Fruit fly (Drosophila melanogaster) whole organism, pupa: ENCODE data around the gene a10.

Source experiments
- CG10348 ChIP-seq: fragments of 200-800 bp; sonication (Bioruptor generic); IDR thresholded peaks from 2 replicates; pipeline ENCODE4 v1.3.6; 2022; ENCODE audit warnings: missing biosample characterization, missing genetic modification characterization
- CG12605 ChIP-seq: fragments of 200-800 bp; sonication (Bioruptor generic); IDR thresholded peaks from 2 replicates; pipeline ENCODE4 v1.3.6; 2022; ENCODE audit warnings: missing biosample characterization, missing genetic modification characterization
- CG13204 ChIP-seq: fragments of 200-800 bp; sonication (Bioruptor generic); optimal IDR thresholded peaks from 2 replicates; lab custom pipeline; 2018; ENCODE audit warnings: missing biosample characterization, mild to moderate bottlenecking, missing genetic modification characterization, moderate library complexity
- CG14655 ChIP-seq: fragments of 200-800 bp; sonication (Bioruptor generic); optimal IDR thresholded peaks from 3 replicates; lab custom pipeline; 2017; ENCODE audit warnings: mild to moderate bottlenecking, missing biosample characterization, missing genetic modification reagents, missing genetic modification characterization
- CG15710 ChIP-seq: fragments of 200-800 bp; sonication (Bioruptor generic); optimal IDR thresholded peaks from 2 replicates; lab custom pipeline; 2018; ENCODE audit warnings: missing biosample characterization, mild to moderate bottlenecking, missing genetic modification characterization, moderate library complexity
- CG17806 ChIP-seq: fragments of 200-800 bp; sonication (Bioruptor generic); optimal IDR thresholded peaks from 2 replicates; lab custom pipeline; 2018; ENCODE audit warnings: missing biosample characterization, mild to moderate bottlenecking, missing genetic modification characterization, moderate library complexity
- CG32121 ChIP-seq: fragments of 200-800 bp; sonication (Bioruptor generic); IDR thresholded peaks from 2 replicates; pipeline ENCODE4 v1.3.6; 2022; ENCODE audit warnings: missing biosample characterization, missing genetic modification characterization
- CG34367 ChIP-seq: fragments of 200-800 bp; sonication (Bioruptor generic); optimal IDR thresholded peaks from 2 replicates; lab custom pipeline; 2018; ENCODE audit warnings: missing biosample characterization, mild to moderate bottlenecking, missing genetic modification characterization
- CG4496 ChIP-seq: fragments of 200-800 bp; sonication (Bioruptor generic); IDR thresholded peaks from 3 replicates; pipeline ENCODE4 v1.3.6; 2022; ENCODE audit warnings: missing biosample characterization, missing genetic modification characterization
- CG8159 ChIP-seq: fragments of 200-800 bp; sonication (Bioruptor generic); optimal IDR thresholded peaks from 3 replicates; lab custom pipeline; 2018; ENCODE audit warnings: missing biosample characterization, mild to moderate bottlenecking, missing genetic modification characterization, moderate library complexity
- CG8301 ChIP-seq: fragments of 200-800 bp; sonication (Bioruptor generic); optimal IDR thresholded peaks from 2 replicates; lab custom pipeline; 2018; ENCODE audit warnings: missing biosample characterization, mild to moderate bottlenecking, missing genetic modification characterization
- CG9948 ChIP-seq: fragments of 200-800 bp; sonication (Bioruptor generic); optimal IDR thresholded peaks from 2 replicates; lab custom pipeline; 2018; ENCODE audit warnings: missing biosample characterization, mild to moderate bottlenecking, missing genetic modification characterization, moderate library complexity
- D1 ChIP-seq: fragments of 200-800 bp; sonication (Bioruptor generic); optimal IDR thresholded peaks from 2 replicates; lab custom pipeline; 2018; ENCODE audit warnings: missing biosample characterization, mild to moderate bottlenecking, missing genetic modification characterization, moderate library complexity
- EcR ChIP-seq: fragments of 200-800 bp; sonication (Bioruptor generic); optimal IDR thresholded peaks from 3 replicates; lab custom pipeline; 2019; ENCODE audit warnings: missing biosample characterization, missing genetic modification characterization, mild to moderate bottlenecking, moderate library complexity, missing genetic modification reagents
- Ets98B ChIP-seq: fragments of 200-800 bp; sonication (Bioruptor generic); IDR thresholded peaks from 2 replicates; pipeline ENCODE4 v1.3.6; 2022; ENCODE audit warnings: missing biosample characterization, missing genetic modification characterization
- Pif1A ChIP-seq: fragments of 200-800 bp; sonication (Bioruptor generic); optimal IDR thresholded peaks from 3 replicates; lab custom pipeline; 2016; ENCODE audit warnings: missing biosample characterization, missing genetic modification characterization
- Pif1B ChIP-seq: fragments of 200-800 bp; sonication (Bioruptor generic); optimal IDR thresholded peaks from 3 replicates; lab custom pipeline; 2016; ENCODE audit warnings: missing biosample characterization, missing genetic modification characterization
- Snoo ChIP-seq: fragments of 200-800 bp; sonication (Bioruptor generic); optimal IDR thresholded peaks from 3 replicates; lab custom pipeline; 2017; ENCODE audit warnings: missing biosample characterization, mild to moderate bottlenecking, missing genetic modification characterization, inconsistent platforms
- fd96Ca ChIP-seq: fragments of 200-800 bp; sonication (Bioruptor generic); IDR thresholded peaks from 3 replicates; pipeline ENCODE4 v1.3.6; 2022; ENCODE audit warnings: missing biosample characterization, missing genetic modification characterization
- gl ChIP-seq: fragments of 200-800 bp; sonication (Bioruptor generic); optimal IDR thresholded peaks from 2 replicates; lab custom pipeline; 2018; ENCODE audit warnings: missing biosample characterization, mild to moderate bottlenecking, missing genetic modification characterization
- rn ChIP-seq: fragments of 200-800 bp; sonication (Bioruptor generic); IDR thresholded peaks from 2 replicates; pipeline ENCODE4 v1.3.6; 2022; ENCODE audit warnings: missing biosample characterization, missing genetic modification characterization

Gene a10

dm6 chr3L:17004218-17004759 is 19.3 kb downstream of the a10 start:
- TF ChIP-seq gl (tag; lab: Kevin White, UChicago): peak; percentile 70
- peak; percentile 90 for TF ChIP-seq CG13204
- TF ChIP-seq Pif1A (GFP tag; lab: Kevin White, UChicago): peak; percentile 84
- TF ChIP-seq CG14655 (GFP tag; lab: Kevin White, UChicago): peak; percentile 89
- 0 out of 2 replicates have a peak, but pooled peaks have one; percentile 38 for TF ChIP-seq CG12605 (GFP tag; lab: Robert Waterston, UW)
- TF ChIP-seq CG17806 (tag; lab: Kevin White, UChicago): peak; percentile 92
- peak; percentile 76 for TF ChIP-seq EcR
- TF ChIP-seq CG15710 (tag; lab: Kevin White, UChicago): peak; percentile 96
- TF ChIP-seq CG8301 (tag; lab: Kevin White, UChicago): peak; percentile 85
- TF ChIP-seq fd96Ca: peak; percentile 85
- TF ChIP-seq D1 (tag; lab: Kevin White, UChicago): peak; percentile 71
- peak; percentile 75 for TF ChIP-seq CG10348
- peak; percentile 84 for TF ChIP-seq Pif1B (GFP tag; lab: Kevin White, UChicago)
- peak; percentile 84 for TF ChIP-seq Snoo (tag; lab: Kevin White, UChicago)
- TF ChIP-seq CG4496 (GFP tag; lab: Robert Waterston, UW): peak; percentile 88
- TF ChIP-seq Ets98B (GFP tag; lab: Robert Waterston, UW): peak; percentile 71
- peak; percentile 97 for TF ChIP-seq CG8159 (tag; lab: Kevin White, UChicago)
- peak; percentile 85 for TF ChIP-seq CG32121
- TF ChIP-seq CG34367 (tag; lab: Kevin White, UChicago): peak; percentile 93
- TF ChIP-seq rn (GFP tag; lab: Robert Waterston, UW): peak; percentile 76
- peak; percentile 85 for TF ChIP-seq CG9948 (tag; lab: Kevin White, UChicago)
- TF ChIP-seq, all 21 proteins: peak for 21

DNA sequence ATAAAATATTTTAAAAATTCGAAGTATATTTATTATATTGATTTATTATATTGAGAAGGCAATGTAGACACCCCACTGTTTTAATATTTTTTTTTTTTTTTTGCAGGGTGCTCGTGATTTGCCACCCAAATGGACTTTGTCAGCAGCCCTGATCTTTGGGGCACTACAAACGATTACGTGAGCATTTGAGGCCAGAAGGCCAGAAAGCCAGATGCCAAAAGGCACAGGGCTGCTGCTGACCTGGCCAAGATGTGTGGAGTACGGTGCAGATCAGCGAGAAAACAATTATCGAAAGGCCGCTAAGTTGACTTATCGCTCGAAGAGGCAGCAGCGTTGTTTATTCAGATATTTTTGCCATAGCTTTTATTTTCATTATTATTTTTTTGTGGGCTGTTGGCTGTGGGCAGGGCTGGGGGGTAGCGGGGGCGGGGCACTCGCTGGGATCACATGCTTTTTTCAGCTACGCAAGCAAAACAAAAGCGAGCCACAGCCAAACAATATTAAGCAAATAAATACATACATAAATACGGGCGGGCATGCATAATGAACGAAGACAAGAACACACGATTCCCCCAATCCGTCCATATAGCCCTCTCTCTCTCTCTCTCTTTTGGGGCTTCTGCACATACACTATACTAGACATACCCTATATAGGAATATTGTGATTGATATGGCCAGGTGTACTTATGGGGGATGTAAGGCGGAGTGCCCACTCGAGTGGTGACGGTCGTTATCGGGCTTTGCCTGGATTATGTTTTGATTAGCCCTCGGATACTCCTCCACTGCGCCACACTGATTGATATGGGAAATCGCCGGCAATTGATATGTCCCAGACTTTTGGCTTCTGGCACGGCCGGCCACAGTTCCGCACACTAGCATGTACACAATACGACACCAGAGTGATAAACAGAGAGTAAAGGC is 20.0 kb downstream of the a10 start:
- TF ChIP-seq rn (GFP tag; lab: Robert Waterston, UW): no peak
- TF ChIP-seq CG13204: no peak
- TF ChIP-seq fd96Ca: no peak
- TF ChIP-seq CG14655 (GFP tag; lab: Kevin White, UChicago): no peak
- TF ChIP-seq CG4496 (GFP tag; lab: Robert Waterston, UW): 0 out of 3 replicates have a peak, but pooled peaks have one; percentile 25
- no peak for TF ChIP-seq Snoo (tag; lab: Kevin White, UChicago)
- TF ChIP-seq, all 21 proteins: peak for 1

- no peak for TF ChIP-seq CG8159 (tag; lab: Kevin White, UChicago)
- TF ChIP-seq gl (tag; lab: Kevin White, UChicago): no peak
- no peak for TF ChIP-seq CG34367 (tag; lab: Kevin White, UChicago)
- TF ChIP-seq CG13204: peak; percentile 84
- TF ChIP-seq CG12605 (GFP tag; lab: Robert Waterston, UW): 0 out of 2 replicates have a peak, but pooled peaks have one; percentile 8
- TF ChIP-seq EcR: peak; percentile 82
- no peak for TF ChIP-seq CG15710 (tag; lab: Kevin White, UChicago)
- peak; percentile 32; the same call in 1 of the 3 replicates for TF ChIP-seq CG4496 (GFP tag; lab: Robert Waterston, UW)
- no peak for TF ChIP-seq CG9948 (tag; lab: Kevin White, UChicago)
- no peak for TF ChIP-seq CG10348
Observed at dm6 chr3L:17002140-17002849, 21.2 kb downstream of the a10 start.

DNA sequence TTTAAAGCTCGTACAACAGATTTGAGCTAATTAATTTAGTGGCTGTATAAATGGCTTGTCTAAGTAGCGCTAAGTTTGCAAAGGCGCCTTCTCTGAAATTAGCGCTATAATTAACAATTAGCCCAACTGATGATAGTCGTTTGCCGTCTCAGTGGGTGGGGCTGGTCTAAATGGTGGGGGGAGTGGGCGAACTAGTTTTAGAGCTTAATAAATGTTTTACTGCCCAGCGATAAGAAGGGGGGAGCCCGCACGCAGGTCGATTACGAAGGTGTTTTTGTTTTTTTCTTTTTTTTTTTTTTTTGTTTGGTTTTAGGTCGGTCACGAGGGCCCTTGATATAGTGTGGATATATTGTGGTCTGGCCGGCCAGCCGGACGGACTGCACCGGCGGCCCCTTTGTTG is 22.5 kb downstream of the a10 start:
- 0 out of 3 replicates have a peak, but pooled peaks have one; percentile 14 for TF ChIP-seq fd96Ca
- no peak for TF ChIP-seq D1 (tag; lab: Kevin White, UChicago)
- no peak for TF ChIP-seq CG12605 (GFP tag; lab: Robert Waterston, UW)
- no peak for TF ChIP-seq CG34367 (tag; lab: Kevin White, UChicago)
- peak; percentile 21 for TF ChIP-seq EcR

DNA sequence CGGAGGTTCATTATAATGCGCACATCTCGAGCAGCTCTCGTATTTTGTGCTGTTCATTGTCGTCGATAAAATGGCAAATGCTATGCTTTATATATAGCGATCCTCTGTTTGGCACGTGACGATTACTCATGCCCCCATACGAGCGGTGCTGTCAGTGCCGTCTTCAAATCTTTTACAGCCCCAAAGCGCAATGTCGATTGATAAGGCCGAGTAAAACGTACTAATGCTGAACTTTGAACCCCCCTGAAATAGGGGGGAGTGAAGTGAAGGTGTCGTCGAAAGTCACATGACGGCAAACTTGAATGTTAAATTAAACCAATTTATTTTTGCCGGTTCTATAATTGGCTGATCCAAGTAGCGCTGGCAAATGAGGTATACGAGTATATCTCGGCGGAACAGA is 23.3 kb downstream of the a10 start:
- TF ChIP-seq Pif1B (GFP tag; lab: Kevin White, UChicago) (no peak), CG34367 (tag; lab: Kevin White, UChicago) (no peak), Ets98B (GFP tag; lab: Robert Waterston, UW) (no peak), fd96Ca (no peak), D1 (tag; lab: Kevin White, UChicago) (no peak), CG17806 (tag; lab: Kevin White, UChicago) (no peak), CG32121 (no peak), gl (tag; lab: Kevin White, UChicago) (peak; percentile 19), CG4496 (GFP tag; lab: Robert Waterston, UW) (0 out of 3 replicates have a peak, but pooled peaks have one; percentile 26), CG13204 (no peak), Pif1A (GFP tag; lab: Kevin White, UChicago) (no peak)
